Fruit fly (Drosophila melanogaster) S2 (cell line): ENCODE results near the gene Ltn1.

Experiments
- CG8478 ChIP-seq: fragments of >200 bp; optimal IDR thresholded peaks from 2 replicates; lab custom pipeline; 2018
- CTCF ChIP-seq, 2 experiments: fragments of >200 bp; optimal IDR thresholded peaks; 2 replicates each; lab custom pipeline; 2018

dm6 chr3L:19495991-19496588 lies 56.0 kb downstream of the Ltn1 start:
- TF ChIP-seq CTCF (optimal IDR thresholded peaks at IDR 0.05; lab: Kevin White, UChicago): no peak
- no peak for TF ChIP-seq CG8478
